Fruit fly (Drosophila melanogaster) S2 (cell line): Measurements from ENCODE around the gene Frl.

Source experiments
- CG8478 ChIP-seq: fragments of >200 bp; optimal IDR thresholded peaks from 2 replicates; lab custom pipeline; 2018
- CTCF ChIP-seq, 2 experiments: fragments of >200 bp; optimal IDR thresholded peaks; 2 replicates each; lab custom pipeline; 2018

Frl gene

DNA sequence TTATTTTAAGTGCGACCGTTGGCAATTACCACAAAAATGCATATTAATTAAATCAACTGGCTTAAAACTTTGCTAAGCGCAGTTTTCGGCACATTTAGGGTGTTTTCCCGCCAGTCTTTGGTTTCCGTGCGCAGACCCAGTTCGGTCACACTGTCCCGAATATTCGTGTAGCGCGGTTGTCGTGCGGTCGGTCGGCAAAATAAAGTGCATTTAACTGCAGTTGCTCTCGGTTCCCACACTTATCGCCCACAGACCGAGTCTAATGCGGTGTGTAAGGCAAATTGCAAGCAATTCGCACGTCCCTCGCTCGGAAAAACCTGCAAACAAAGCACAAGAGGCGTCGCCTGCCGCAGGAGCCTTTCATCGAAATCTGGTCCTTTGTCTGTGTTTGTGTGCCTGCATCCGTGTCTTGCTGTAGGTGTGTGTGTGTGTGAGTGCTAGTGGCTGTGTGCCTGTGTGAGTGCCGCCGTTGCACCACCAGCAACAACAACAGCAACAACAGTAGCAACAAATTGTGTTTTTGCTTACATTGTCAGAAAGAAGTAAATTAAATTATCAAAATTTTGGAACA, at the start of gene Frl, which contains the start of gene CG13484:
TSS of gene Frl (plus strand) at position 143 of the 571 bp plus-strand sequence.
TSS of gene CG13484 (minus strand) at position 7 of the 571 bp plus-strand sequence.
- no peak for TF ChIP-seq CG8478
- TF ChIP-seq CTCF (optimal IDR thresholded peaks at IDR 0.05; lab: Kevin White, UChicago) = peak; percentile 12 to 37

DNA sequence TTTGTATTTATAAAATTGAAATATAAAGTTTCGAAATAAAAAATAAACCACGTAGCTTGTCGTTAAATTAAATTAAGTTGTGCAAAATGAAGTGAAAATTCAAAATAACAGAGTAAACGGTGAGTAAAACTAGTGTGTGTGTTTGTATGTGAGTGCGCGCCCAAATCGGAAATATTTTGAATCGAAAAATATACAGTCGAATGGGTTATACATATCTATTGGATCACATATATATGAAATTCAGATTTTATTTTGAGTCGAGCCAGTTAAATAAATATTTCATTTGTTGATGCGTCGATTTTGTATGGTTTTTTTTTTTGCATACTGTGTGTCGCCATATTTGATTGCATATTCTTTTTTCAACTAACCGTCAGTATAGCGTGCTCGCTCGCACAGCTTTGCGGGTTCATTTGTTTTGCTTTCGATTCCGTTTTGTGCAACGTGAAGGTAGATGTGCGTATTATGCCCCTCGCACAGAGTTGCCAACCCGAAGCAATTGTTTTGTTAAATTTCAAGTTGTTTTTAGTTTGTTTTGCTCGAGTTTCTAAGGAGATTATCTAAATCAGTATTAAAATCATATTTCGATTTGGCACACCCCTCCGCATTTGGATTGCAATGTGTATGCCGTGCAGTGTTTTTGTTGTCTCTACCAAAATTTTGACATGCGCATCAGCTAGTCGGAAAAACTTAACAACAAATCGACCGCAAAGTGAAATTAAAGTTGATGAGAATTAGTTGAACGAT, 49.5 kb upstream of the Frl start:
- TF ChIP-seq CTCF (optimal IDR thresholded peaks at IDR 0.05; lab: Kevin White, UChicago) (no peak), CG8478 (no peak)

DNA sequence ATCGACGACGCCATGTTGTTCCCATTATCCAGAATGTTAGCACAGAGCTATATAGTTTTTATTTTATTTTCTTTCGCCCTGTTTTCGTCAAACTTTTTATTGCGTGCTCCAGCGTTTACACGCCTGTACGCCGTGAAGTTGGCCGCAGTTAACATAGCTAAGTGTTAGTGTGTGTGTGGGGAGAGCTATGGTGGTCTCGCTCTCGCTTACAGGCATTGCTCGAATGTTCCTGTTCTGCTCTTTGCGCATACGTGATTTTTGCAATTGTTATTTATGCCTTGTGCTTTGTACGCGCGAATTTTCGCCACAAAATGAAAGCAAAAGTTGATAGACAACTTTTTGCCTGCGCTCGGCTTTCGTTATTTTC, 49.0 kb upstream of the Frl start:
- TF ChIP-seq CG8478 (no peak), CTCF (optimal IDR thresholded peaks at IDR 0.05; lab: Kevin White, UChicago) (no peak)

DNA sequence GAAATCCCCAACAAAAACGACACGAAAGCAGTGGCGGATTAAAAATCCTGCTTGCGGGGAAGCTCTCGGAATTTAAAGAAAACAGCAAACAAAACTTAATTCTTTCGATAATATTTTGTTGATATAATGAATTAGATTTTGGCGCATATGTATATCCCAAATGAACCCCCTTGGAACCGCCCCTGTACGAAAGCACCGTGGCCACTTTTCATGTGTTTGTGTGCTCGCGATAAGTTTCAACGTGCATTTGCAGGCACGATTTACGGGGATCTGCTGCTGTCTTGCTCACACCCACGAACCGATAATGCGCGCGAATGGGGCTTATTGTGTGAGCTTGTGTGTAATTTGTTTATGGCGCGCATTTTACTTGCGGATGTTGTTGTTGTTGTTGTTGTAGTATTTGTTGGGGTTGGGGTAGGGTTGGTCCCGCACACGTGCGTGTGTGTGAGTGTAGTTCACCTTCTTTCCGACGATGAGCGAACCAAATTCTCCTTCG, 48.0 kb upstream of the Frl start:
- TF ChIP-seq CG8478 (no peak), CTCF (optimal IDR thresholded peaks at IDR 0.05; lab: Kevin White, UChicago) (no peak)

DNA sequence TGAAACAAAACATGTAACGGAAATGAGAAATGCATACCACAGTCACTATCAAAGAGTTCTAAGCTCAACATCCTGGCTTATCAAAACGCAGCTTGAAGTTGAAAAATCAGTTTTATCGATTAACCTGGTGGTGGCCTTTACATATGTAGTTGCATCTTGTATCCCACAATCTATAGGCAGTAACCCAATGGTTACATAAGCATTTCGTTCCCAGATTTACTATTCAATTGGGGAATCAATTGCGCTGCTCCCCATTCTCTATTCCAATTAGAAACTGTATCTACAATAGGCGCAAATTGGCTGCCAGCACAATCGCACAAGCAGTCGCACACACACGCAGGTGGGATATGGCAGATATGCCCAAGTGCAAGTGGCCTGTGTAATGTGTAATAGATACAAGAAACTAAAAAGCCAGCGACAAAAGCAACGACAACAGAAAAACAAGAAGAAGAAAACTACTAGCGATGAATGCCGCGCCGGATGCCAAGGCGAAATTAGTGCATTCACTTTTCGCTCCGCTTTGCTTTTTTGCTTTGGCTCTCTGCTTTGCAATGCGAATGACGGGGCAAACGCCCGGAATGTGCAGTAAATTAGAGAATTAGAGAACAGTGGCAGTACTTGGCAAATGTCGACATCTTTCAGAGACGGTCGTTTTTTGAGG, 47.3 kb upstream of the Frl start:
- TF ChIP-seq CTCF (optimal IDR thresholded peaks at IDR 0.05; lab: Kevin White, UChicago) (no peak), CG8478 (no peak)

DNA sequence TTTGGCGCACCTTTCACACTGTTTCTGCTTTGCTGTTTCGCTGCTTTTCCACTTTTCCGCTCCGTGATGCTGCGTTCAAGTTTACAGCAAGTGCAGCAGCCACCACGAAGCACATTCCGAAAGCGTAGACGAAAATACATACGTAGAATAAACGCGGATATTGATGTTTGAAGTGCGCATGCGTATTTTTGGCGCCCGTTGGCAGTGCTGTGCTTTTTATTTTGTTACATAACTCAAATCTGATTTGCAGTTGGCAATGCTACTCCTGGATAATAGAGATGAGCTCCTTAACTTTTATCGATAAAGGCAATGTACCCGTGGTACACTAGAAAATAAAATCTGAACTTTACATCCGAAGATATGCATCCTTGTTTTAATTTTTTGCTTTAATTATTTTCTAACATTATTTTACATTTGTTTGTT, 46.3 kb upstream of the Frl start:
- TF ChIP-seq CTCF (optimal IDR thresholded peaks at IDR 0.05; lab: Kevin White, UChicago) = no peak
- no peak for TF ChIP-seq CG8478

DNA sequence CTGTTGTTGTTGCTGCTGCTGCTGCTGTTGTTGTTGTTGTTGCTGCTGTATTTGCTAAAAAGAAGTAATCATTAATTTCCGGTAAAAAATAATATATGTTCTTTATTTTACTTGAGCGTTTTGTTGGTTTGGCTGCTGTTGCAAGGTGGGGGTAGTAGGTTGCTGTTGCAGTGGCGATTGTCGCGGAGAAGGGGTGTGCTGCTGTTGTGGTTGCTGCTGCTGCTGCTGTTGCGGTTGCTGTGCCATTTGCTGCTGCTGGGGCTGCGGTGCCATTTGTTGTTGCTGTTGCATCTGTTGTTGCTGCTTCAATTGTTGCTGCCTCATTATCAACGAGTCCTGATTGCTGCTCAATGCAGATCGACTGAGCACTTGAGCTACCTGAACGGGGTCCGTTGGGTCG, 27.3 kb upstream of the Frl start:
- TF ChIP-seq CTCF (optimal IDR thresholded peaks at IDR 0.05; lab: Kevin White, UChicago) = no peak
- no peak for TF ChIP-seq CG8478

DNA sequence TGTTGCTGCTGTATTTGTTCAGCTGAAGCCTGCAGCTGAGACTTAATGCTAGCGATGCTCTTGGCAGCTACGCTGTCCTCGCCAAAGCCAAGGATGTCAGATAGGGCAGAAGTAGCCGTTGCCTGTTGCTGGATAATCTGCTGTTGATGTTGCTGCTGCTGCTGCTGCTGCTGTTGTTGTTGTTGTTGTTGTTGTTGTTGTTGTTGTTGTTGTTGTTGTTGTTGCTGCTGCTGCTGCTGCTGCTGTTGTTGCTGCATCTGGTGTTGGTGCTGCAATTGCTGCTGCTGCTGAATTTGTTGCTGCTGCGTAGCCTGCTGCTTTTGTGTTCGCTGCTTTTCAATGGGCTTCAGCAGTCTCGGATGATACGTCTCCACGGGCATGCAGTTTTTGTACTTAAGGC, 25.5 kb upstream of the Frl start:
- TF ChIP-seq CG8478 (no peak), CTCF (optimal IDR thresholded peaks at IDR 0.05; lab: Kevin White, UChicago) (no peak)

DNA sequence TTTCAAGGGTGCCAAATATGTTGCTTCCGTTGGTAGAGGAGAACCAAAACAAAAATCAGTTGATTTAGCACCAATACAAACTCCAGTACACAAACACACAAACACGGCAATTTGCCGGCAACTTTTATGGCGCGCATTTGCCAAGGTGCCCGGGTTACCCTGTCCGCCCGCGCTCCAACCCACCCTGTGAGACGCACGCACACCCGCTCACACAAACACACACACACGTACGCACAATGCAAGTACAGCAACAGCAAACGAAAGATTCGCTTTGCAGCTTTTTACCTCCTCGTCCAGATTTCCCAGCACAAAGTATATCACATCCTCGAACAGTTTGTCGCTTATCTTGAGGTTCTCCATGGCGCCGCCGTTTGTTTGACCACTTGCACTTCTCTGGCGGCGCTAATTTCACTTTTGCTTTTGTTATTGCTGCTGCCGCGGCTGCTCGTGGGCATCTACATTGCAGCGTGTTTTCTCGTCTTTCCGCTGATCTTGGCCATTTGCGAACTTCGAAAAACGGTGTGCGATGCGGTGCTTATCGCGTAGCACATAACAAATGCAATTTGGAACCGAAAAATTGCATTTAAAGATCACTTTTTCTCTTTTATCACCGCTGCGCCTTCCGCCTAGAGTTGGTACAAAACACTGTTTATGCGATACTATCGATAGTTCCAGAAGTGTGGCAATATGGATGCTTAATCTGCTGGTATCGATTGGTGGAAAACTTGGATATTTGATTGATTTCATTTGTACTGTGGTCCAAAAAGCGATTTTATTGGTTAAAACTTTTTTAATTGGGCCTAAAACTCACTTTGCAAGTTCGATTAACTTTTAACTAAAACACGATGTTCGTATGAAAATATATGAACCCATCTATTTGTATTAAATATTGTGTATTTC, 24.3 kb upstream of the Frl start, which contains the start of gene Ptip:
TSS of gene Ptip (minus strand) at position 637 of the 900 bp plus-strand sequence.
- TF ChIP-seq CG8478 (no peak), CTCF (optimal IDR thresholded peaks at IDR 0.05; lab: Kevin White, UChicago) (peak; percentile 41 to 49)

DNA sequence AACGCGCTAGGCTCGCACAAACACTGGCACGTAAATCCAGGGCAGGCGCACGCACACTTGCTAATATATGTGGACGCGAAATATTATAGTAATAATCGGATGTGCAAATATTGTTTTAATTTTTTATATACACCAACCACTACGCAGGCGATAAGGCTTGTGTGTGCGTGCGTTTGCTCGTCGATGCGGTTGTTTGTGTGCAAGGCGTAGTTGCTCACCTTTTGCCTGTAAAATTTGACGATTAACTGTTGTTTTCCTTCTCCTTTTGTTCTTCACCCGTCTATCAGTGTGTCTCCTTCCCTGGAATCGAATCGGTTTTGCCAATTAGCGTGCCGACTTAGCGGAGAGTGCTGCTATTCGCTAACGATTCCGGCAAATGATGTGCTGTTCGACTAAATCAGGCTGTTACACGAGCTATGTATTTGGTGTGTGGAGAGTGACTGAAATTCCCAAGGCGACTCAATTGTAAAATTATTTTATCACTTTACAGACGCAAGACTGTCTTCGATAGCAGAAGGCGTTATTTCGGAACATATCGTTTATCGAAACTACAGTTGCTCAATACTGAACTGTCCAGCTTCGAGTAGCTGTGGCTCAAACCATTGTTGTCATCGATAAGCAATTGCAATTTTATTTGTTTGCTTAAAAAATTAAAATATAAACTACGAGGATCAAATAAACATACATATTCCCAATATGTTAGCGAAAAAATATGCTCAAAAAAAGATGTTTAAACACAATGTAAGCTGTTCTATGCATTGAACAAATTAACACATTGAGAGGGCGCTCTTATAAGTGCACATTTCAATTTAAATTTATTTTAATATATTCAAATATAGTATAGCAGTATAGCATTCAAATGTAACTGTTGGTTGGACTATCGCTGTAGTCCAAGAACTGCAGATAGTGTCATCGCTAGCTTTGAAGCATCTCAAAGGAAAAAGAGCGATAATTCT, 21.6 kb upstream of the Frl start, which contains the start of the genes CG6650 and endos:
TSS of gene CG6650 (plus strand) at position 280 of the 956 bp plus-strand sequence.
TSS of gene endos (minus strand) at position 536 of the 956 bp plus-strand sequence.
- no peak for TF ChIP-seq CG8478
- peak in 1 of 2 experiments; percentile 29 for TF ChIP-seq CTCF (optimal IDR thresholded peaks at IDR 0.05; lab: Kevin White, UChicago)

DNA sequence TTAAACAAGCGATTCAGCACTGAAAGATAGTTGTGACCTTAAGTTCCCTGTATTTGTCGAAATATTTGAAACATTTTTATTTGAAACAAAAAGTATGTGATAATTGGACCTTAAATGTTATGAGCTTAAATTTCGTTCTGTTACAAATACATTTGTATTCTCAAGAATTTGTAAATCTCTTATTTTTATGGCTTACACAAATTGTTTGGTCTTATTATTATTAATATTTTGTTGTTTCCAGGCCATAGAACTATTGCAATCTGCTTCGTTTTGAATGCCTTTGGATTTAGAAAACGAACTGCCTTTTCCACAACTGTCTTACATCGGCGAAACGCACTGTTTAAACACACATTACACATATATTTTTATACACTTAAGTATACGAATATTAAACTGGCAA, 18.5 kb upstream of the Frl start, which contains the start of gene CG6661:
TSS of gene CG6661 (plus strand) at position 301 of the 400 bp plus-strand sequence.
- TF ChIP-seq CTCF (optimal IDR thresholded peaks at IDR 0.05; lab: Kevin White, UChicago) (no peak), CG8478 (no peak)

DNA sequence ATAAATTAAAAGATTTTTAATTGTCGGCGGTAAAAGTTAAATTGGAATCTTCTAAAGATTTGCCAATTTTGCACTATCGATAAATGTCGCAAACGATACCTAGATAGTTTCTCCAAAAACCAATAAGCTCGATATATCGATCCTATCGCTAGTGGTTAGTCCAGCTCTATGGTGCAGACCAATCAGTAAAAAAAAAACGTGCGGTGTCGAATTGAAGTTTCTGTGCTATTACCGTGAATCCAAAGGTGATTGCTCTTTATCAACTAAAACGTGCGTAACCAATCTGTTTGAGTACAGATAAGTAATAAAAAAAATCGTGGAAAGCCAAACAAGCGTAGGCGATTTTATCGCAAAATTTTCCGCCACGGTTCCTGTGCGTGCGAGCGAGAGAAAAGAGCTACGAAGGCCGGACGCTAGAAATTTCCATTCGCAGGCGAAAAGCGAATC, 16.1 kb upstream of the Frl start, which contains the start of gene Hsp110:
TSS of gene Hsp110 (plus strand) at position 153 of the 447 bp plus-strand sequence.
- TF ChIP-seq CG8478 = no peak
- peak in 1 of 2 experiments; percentile 5 for TF ChIP-seq CTCF (optimal IDR thresholded peaks at IDR 0.05; lab: Kevin White, UChicago)
